Fruit fly (Drosophila melanogaster): ENCODE measurements around the gene Wdr81.
A peak's percentile ranks its signal among the peaks of the same experiment; 100 is the strongest.

Gene Wdr81

DNA sequence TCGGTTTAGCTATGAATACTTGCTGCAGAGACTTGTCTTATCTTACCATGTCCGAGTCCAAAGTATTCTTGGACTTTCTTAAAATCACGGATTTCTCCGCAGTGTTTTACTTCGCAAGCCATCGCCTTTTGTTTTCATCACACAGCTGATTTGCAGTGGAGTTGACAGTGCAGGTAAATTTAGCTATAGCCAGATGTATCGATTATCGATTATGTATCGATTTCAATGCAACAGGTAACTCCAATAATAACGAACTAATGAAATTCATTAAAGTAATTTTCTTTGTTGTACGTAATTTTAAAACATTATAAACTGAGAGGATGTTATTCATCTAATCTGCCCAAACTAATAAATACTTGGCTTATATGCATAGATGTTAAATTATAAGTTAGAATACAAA lies 42.3 kb upstream of the Wdr81 start, which contains the start of gene Rab3-GAP (continued):
- no peak for TF ChIP-seq lov (optimal IDR thresholded peaks at IDR 0.05)
- no peak for TF ChIP-seq lov (GFP tag; IDR thresholded peaks at IDR 0.05)
- peak; percentile 29 for TF ChIP-seq tin (GFP tag; optimal IDR thresholded peaks at IDR 0.05)
- TF ChIP-seq ftz-f1 (GFP tag; optimal IDR thresholded peaks at IDR 0.05), result no peak
- peak; percentile 30; the same call in 1 of the 3 replicates for TF ChIP-seq CG34422 (GFP tag; IDR thresholded peaks at IDR 0.05)
- TF ChIP-seq CG30020 (tag; optimal IDR thresholded peaks at IDR 0.05), result peak; percentile 26
- TF ChIP-seq Bteb2 (GFP tag; optimal IDR thresholded peaks at IDR 0.05), result peak; percentile 27
- no peak for TF ChIP-seq prd (optimal IDR thresholded peaks at IDR 0.05)
- peak; percentile 69 for TF ChIP-seq prd (GFP tag; IDR thresholded peaks at IDR 0.05)
- TF ChIP-seq Xbp1 (GFP tag; optimal IDR thresholded peaks at IDR 0.05), result peak; percentile 17
- TF ChIP-seq zfh1 (GFP tag; IDR thresholded peaks at IDR 0.05), result peak; percentile 51; the same call in 1 of the 3 replicates
- TF ChIP-seq Doc2 (GFP tag; IDR thresholded peaks at IDR 0.05), result no peak
- no peak for TF ChIP-seq al (GFP tag; IDR thresholded peaks at IDR 0.05)
- TF ChIP-seq CG11695 (GFP tag; IDR thresholded peaks at IDR 0.05), result peak; percentile 44; the same call in 1 of the 3 replicates
- TF ChIP-seq CG10147 (GFP tag; optimal IDR thresholded peaks at IDR 0.05), result peak; percentile 7
- peak; percentile 52 for TF ChIP-seq pzg (GFP tag; optimal IDR thresholded peaks at IDR 0.05)
- no peak for TF ChIP-seq jumu (GFP tag; optimal IDR thresholded peaks at IDR 0.05)
- TF ChIP-seq pan (optimal IDR thresholded peaks at IDR 0.05), result no peak
- peak in 1 of 2 experiments; percentile 40 for TF ChIP-seq pan (GFP tag; optimal IDR thresholded peaks at IDR 0.05 in 1 of 2, IDR thresholded peaks at IDR 0.05 in 1 of 2)
- TF ChIP-seq trem (tag; optimal IDR thresholded peaks at IDR 0.05), result peak; percentile 78
- TF ChIP-seq Fer3 (tag; optimal IDR thresholded peaks at IDR 0.05), result peak; percentile 34
- no peak for TF ChIP-seq Kr (GFP tag; optimal IDR thresholded peaks at IDR 0.05)
- TF ChIP-seq Neu2 (GFP tag; optimal IDR thresholded peaks at IDR 0.05; ENCODE audit: borderline replicate concordance), result no peak
- TF ChIP-seq CG18764 (GFP tag; optimal IDR thresholded peaks at IDR 0.05), result peak; percentile 8
- TF ChIP-seq CG4707 (GFP tag; optimal IDR thresholded peaks at IDR 0.05), result no peak
- peak; percentile 85 for TF ChIP-seq CG2116 (GFP tag; optimal IDR thresholded peaks at IDR 0.05)
- peak; percentile 5 for TF ChIP-seq Six4 (GFP tag; optimal IDR thresholded peaks at IDR 0.05)
- no peak for TF ChIP-seq Hey (tag; optimal IDR thresholded peaks at IDR 0.05)
- peak; percentile 45; the same call in 1 of the 3 replicates for TF ChIP-seq CG6791 (GFP tag; IDR thresholded peaks at IDR 0.05; ENCODE audit: partially characterized antibody)
- TF ChIP-seq Med (GFP tag), result peak; percentile 78
- TF ChIP-seq CG14860 (GFP tag; IDR thresholded peaks at IDR 0.05; ENCODE audit: partially characterized antibody), result 0 out of 3 replicates have a peak, but pooled peaks have one; percentile 34
- no peak for TF ChIP-seq CG14441 (GFP tag; IDR thresholded peaks at IDR 0.05)
- peak; percentile 29 for TF ChIP-seq CG15601 (tag; optimal IDR thresholded peaks at IDR 0.05)
- peak; percentile 46 for TF ChIP-seq CG4424 (GFP tag; optimal IDR thresholded peaks at IDR 0.05)
- TF ChIP-seq CG2678 (tag; optimal IDR thresholded peaks at IDR 0.05), result no peak
- peak; percentile 51 for TF ChIP-seq CG14710 (tag; optimal IDR thresholded peaks at IDR 0.05)
- TF ChIP-seq Mrtf (GFP tag; IDR thresholded peaks at IDR 0.05), result no peak
- TF ChIP-seq hbn (GFP tag; IDR thresholded peaks at IDR 0.05; ENCODE audit: partially characterized antibody), result peak; percentile 63
- no peak for TF ChIP-seq CG18011 (GFP tag; optimal IDR thresholded peaks at IDR 0.05)
- TF ChIP-seq CG13775 (GFP tag; optimal IDR thresholded peaks at IDR 0.05), result no peak
- peak; percentile 10 for TF ChIP-seq Dp (GFP tag; optimal IDR thresholded peaks at IDR 0.05)
- peak; percentile 68; the same call in 1 of the 2 replicates for TF ChIP-seq sna (GFP tag; IDR thresholded peaks at IDR 0.05; ENCODE audit: partially characterized antibody)
- TF ChIP-seq Asciz (GFP tag; optimal IDR thresholded peaks at IDR 0.05), result peak; percentile 36
- TF ChIP-seq inv (GFP tag; IDR thresholded peaks at IDR 0.05; ENCODE audit: partially characterized antibody), result no peak
- TF ChIP-seq CG6175 (GFP tag; IDR thresholded peaks at IDR 0.05), result no peak
- TF ChIP-seq C15 (GFP tag; IDR thresholded peaks at IDR 0.05), result no peak
- peak; percentile 53 for TF ChIP-seq CG12391 (tag; optimal IDR thresholded peaks at IDR 0.05)
- TF ChIP-seq CG11456 (GFP tag; IDR thresholded peaks at IDR 0.05), result no peak
- TF ChIP-seq scrt (GFP tag; optimal IDR thresholded peaks at IDR 0.05), result peak; percentile 95
- TF ChIP-seq CG18262 (tag; optimal IDR thresholded peaks at IDR 0.05), result peak; percentile 43
- peak; percentile 14 for TF ChIP-seq CG1602 (GFP tag; optimal IDR thresholded peaks at IDR 0.05)
